Fruit fly (Drosophila melanogaster) whole organism, prepupa: ENCODE measurements around the gene Kaz-m1.

ENCODE experiments used
- Sox102F ChIP-seq: fragments of 200-800 bp; sonication (Bioruptor generic); optimal IDR thresholded peaks from 2 replicates; lab custom pipeline; 2016; ENCODE audit warnings: missing biosample characterization, mild to moderate bottlenecking, missing genetic modification characterization
- ss ChIP-seq, 2 experiments: fragments of 200-800 bp; sonication (Bioruptor generic); optimal IDR thresholded peaks; 2 replicates in 1 of 2; 3 replicates in 1 of 2; lab custom pipeline; 2017 to 2018; ENCODE audit warnings: mild to moderate bottlenecking in 2 of 2, missing biosample characterization in 2 of 2, missing genetic modification characterization in 2 of 2, moderate library complexity in 1 of 2

dm6 chr3R:25999611-26000010 is 14.9 kb upstream of the Kaz-m1 start:
- TF ChIP-seq Sox102F (GFP tag; lab: Kevin White, UChicago) = no peak
- TF ChIP-seq ss (GFP tag; optimal IDR thresholded peaks at IDR 0.05; lab: Kevin White, UChicago) = no peak
